Fruit fly (Drosophila melanogaster): ENCODE results near the gene CG43732.

The CG43732 gene

DNA sequence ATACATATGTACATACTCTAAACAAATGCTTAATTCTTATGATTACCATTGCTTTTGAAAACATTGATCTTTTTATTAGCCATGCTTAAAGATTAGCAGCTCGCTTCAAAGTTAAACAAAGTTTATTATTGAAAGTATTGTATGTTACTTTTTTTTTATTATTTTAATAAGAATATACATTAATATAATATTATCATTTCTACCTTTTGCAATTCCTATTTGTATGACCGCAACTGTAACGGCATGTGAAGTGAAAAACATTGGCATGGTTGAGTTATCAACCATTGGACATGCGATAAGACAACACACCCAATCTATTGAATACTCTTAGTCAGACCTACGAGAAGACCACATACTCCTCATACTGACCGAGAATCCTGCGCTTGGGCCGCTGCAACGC is 39.1 kb upstream of the CG43732 start (continued):
- no peak for TF ChIP-seq CG31365 (tag; optimal IDR thresholded peaks at IDR 0.05)
- TF ChIP-seq h (optimal IDR thresholded peaks at IDR 0.05) = no peak
- TF ChIP-seq CG12659 (GFP tag; optimal IDR thresholded peaks at IDR 0.05) = peak; percentile 1
- no peak for TF ChIP-seq MESR4 (GFP tag; optimal IDR thresholded peaks at IDR 0.05)
- TF ChIP-seq Ets65A (GFP tag) = peak; percentile 44
- no peak for TF ChIP-seq Lhr (GFP tag; optimal IDR thresholded peaks at IDR 0.05)
- no peak for TF ChIP-seq nerfin-1 (tag; optimal IDR thresholded peaks at IDR 0.05)
- TF ChIP-seq Drgx (GFP tag; IDR thresholded peaks at IDR 0.05) = no peak
- peak; percentile 40 for TF ChIP-seq Meics (GFP tag; optimal IDR thresholded peaks at IDR 0.05)
- no peak for TF ChIP-seq CG15601 (tag; optimal IDR thresholded peaks at IDR 0.05)
- 0 out of 2 replicates have a peak, but pooled peaks have one; percentile 15 for TF ChIP-seq CG31441 (GFP tag; IDR thresholded peaks at IDR 0.05)
- TF ChIP-seq CG13775 (GFP tag; optimal IDR thresholded peaks at IDR 0.05) = no peak
- no peak for TF ChIP-seq CG10565 (GFP tag; optimal IDR thresholded peaks at IDR 0.05)
- peak; percentile 28 for TF ChIP-seq CG7839 (tag; optimal IDR thresholded peaks at IDR 0.05)
- TF ChIP-seq CG15269 (tag; optimal IDR thresholded peaks at IDR 0.05) = peak; percentile 55
- TF ChIP-seq sd (tag; optimal IDR thresholded peaks at IDR 0.05) = peak; percentile 25
- no peak for TF ChIP-seq CG7372 (GFP tag; IDR thresholded peaks at IDR 0.05)
- no peak for TF ChIP-seq Lpt (GFP tag; optimal IDR thresholded peaks at IDR 0.05)
- no peak for TF ChIP-seq tup (GFP tag; optimal IDR thresholded peaks at IDR 0.05)
- no peak for TF ChIP-seq CG3065 (GFP tag; optimal IDR thresholded peaks at IDR 0.05)
- TF ChIP-seq Hr3 (GFP tag; optimal IDR thresholded peaks at IDR 0.05) = no peak
- no peak for TF ChIP-seq pita (GFP tag; optimal IDR thresholded peaks at IDR 0.05)
- no peak for TF ChIP-seq CG7963 (GFP tag; IDR thresholded peaks at IDR 0.05; ENCODE audit: partially characterized antibody)
- TF ChIP-seq Sry-δ (GFP tag; optimal IDR thresholded peaks at IDR 0.05) = no peak
- no peak for TF ChIP-seq zen (tag; optimal IDR thresholded peaks at IDR 0.05)
- no peak for TF ChIP-seq prd (optimal IDR thresholded peaks at IDR 0.05)
- no peak for TF ChIP-seq prd (GFP tag; IDR thresholded peaks at IDR 0.05)
- TF ChIP-seq CG14667 (GFP tag; IDR thresholded peaks at IDR 0.05) = no peak
- peak; percentile 30 for TF ChIP-seq Fer1 (GFP tag; optimal IDR thresholded peaks at IDR 0.05)
- no peak for TF ChIP-seq peb (GFP tag; IDR thresholded peaks at IDR 0.05)
- no peak for TF ChIP-seq CG14860 (GFP tag; IDR thresholded peaks at IDR 0.05; ENCODE audit: partially characterized antibody)
- peak; percentile 10 for TF ChIP-seq BtbVII (GFP tag; optimal IDR thresholded peaks at IDR 0.05)
- no peak for TF ChIP-seq CG10267 (tag; optimal IDR thresholded peaks at IDR 0.05)
- TF ChIP-seq Lim3 (GFP tag; IDR thresholded peaks at IDR 0.05) = no peak
- no peak for TF ChIP-seq org-1 (GFP tag; optimal IDR thresholded peaks at IDR 0.05)
- no peak for TF ChIP-seq wor (GFP tag; IDR thresholded peaks at IDR 0.05)
- no peak for TF ChIP-seq CG2875 (GFP tag; optimal IDR thresholded peaks at IDR 0.05)
- peak; percentile 35; the same call in 1 of the 2 replicates for TF ChIP-seq GATAe (GFP tag; conservative IDR thresholded peaks at IDR 0.05)
- no peak for TF ChIP-seq HmgD (GFP tag; optimal IDR thresholded peaks at IDR 0.05)
- no peak for TF ChIP-seq mld (GFP tag; IDR thresholded peaks at IDR 0.05; ENCODE audit: partially characterized antibody)
- TF ChIP-seq grau (tag; optimal IDR thresholded peaks at IDR 0.05) = peak; percentile 28
- no peak for TF ChIP-seq tap (tag; optimal IDR thresholded peaks at IDR 0.05)
- no peak for TF ChIP-seq crc (GFP tag; optimal IDR thresholded peaks at IDR 0.05)
- TF ChIP-seq Oli (tag; optimal IDR thresholded peaks at IDR 0.05) = peak; percentile 16
- TF ChIP-seq CG10147 (GFP tag; optimal IDR thresholded peaks at IDR 0.05) = no peak
- peak; percentile 92 for TF ChIP-seq CG11696 (GFP tag; IDR thresholded peaks at IDR 0.05)
- no peak for TF ChIP-seq sqz (GFP tag; optimal IDR thresholded peaks at IDR 0.05)
- TF ChIP-seq E2f1 (GFP tag; IDR thresholded peaks at IDR 0.05) = no peak
- TF ChIP-seq sens (GFP tag) = peak; percentile 46
- no peak for TF ChIP-seq gcm (GFP tag; optimal IDR thresholded peaks at IDR 0.05)
- peak; percentile 16 for TF ChIP-seq CG12391 (tag; optimal IDR thresholded peaks at IDR 0.05)
- TF ChIP-seq CG9797 (GFP tag; optimal IDR thresholded peaks at IDR 0.05) = no peak
